Fruit fly (Drosophila melanogaster) whole organism, embryonic: Measurements from ENCODE around the gene CG6005.
A peak's percentile ranks its signal among the peaks of the same experiment; 100 is the strongest.

Experiments
- Atf-2 ChIP-seq: fragments of 200-800 bp; sonication (Bioruptor generic); optimal IDR thresholded peaks from 2 replicates; lab custom pipeline; 2016; ENCODE audit warnings: missing biosample characterization, missing genetic modification characterization
- Awh ChIP-seq: fragments of 200-800 bp; sonication (Bioruptor generic); IDR thresholded peaks from 2 replicates; pipeline ENCODE4, ENCODE4 v1.3.6; 2022; ENCODE audit warnings: missing biosample characterization, missing genetic modification characterization
- Bdp1 ChIP-seq: fragments of 200-800 bp; sonication (Bioruptor generic); optimal IDR thresholded peaks from 3 replicates; lab custom pipeline; 2016; ENCODE audit warnings: missing biosample characterization, missing genetic modification characterization
- CG10274 ChIP-seq: fragments of 200-800 bp; sonication (Bioruptor generic); optimal IDR thresholded peaks from 3 replicates; lab custom pipeline; 2017; ENCODE audit warnings: missing biosample characterization, mild to moderate bottlenecking, missing genetic modification characterization
- CG11696 ChIP-seq: fragments of 200-800 bp; sonication (Bioruptor generic); IDR thresholded peaks from 2 replicates; pipeline ENCODE4 v1.3.6; 2022; ENCODE audit warnings: missing biosample characterization, missing genetic modification characterization
- CG11723 ChIP-seq: fragments of 200-800 bp; sonication (Bioruptor generic); optimal IDR thresholded peaks from 2 replicates; lab custom pipeline; 2017; ENCODE audit warnings: missing biosample characterization, mild to moderate bottlenecking, missing genetic modification characterization
- CG12659 ChIP-seq: fragments of 200-800 bp; sonication (Bioruptor generic); optimal IDR thresholded peaks from 3 replicates; lab custom pipeline; 2017; ENCODE audit warnings: mild to moderate bottlenecking, missing biosample characterization, missing genetic modification reagents, missing genetic modification characterization
- CG13123 ChIP-seq: fragments of 200-800 bp; sonication (Bioruptor generic); optimal IDR thresholded peaks from 2 replicates; lab custom pipeline; 2016; ENCODE audit warnings: missing biosample characterization, missing genetic modification characterization
- CG15073 ChIP-seq: fragments of 200-800 bp; sonication (Bioruptor generic); optimal IDR thresholded peaks from 2 replicates; lab custom pipeline; 2016; ENCODE audit warnings: missing biosample characterization, missing genetic modification characterization
- CG16863 ChIP-seq: fragments of 200-800 bp; sonication (Bioruptor generic); optimal IDR thresholded peaks from 3 replicates; lab custom pipeline; 2016; ENCODE audit warnings: missing biosample characterization, missing genetic modification characterization
- CG17802 ChIP-seq: fragments of 200-800 bp; sonication (Bioruptor generic); optimal IDR thresholded peaks from 2 replicates; lab custom pipeline; 2018; ENCODE audit warnings: missing biosample characterization, mild to moderate bottlenecking, missing genetic modification characterization, moderate library complexity
- CG18619 ChIP-seq: fragments of 200-800 bp; sonication (Bioruptor generic); optimal IDR thresholded peaks from 3 replicates; lab custom pipeline; 2017; ENCODE audit warnings: missing biosample characterization, mild to moderate bottlenecking, missing genetic modification characterization
- CG3726 ChIP-seq: fragments of 200-800 bp; sonication (Bioruptor generic); IDR thresholded peaks from 3 replicates; pipeline ENCODE4, ENCODE4 v1.3.6; 2022; ENCODE audit warnings: missing biosample characterization, missing genetic modification characterization
- CG4404 ChIP-seq: fragments of 200-800 bp; sonication (Bioruptor generic); IDR thresholded peaks from 2 replicates; pipeline ENCODE4 v1.3.6; 2022; ENCODE audit warnings: missing biosample characterization, missing genetic modification characterization
- CG4730 ChIP-seq: fragments of 200-800 bp; sonication (Bioruptor generic); IDR thresholded peaks from 2 replicates; pipeline ENCODE4 v1.3.6; 2022; ENCODE audit warnings: missing biosample characterization, missing genetic modification characterization
- CG6689 ChIP-seq: fragments of 200-800 bp; sonication (Bioruptor generic); IDR thresholded peaks from 2 replicates; pipeline ENCODE4 v1.3.6; 2022; ENCODE audit warnings: missing biosample characterization, missing genetic modification characterization
- CG6854 ChIP-seq: fragments of 200-800 bp; sonication (Bioruptor generic); optimal IDR thresholded peaks from 3 replicates; lab custom pipeline; 2017; ENCODE audit warnings: missing biosample characterization, mild to moderate bottlenecking, missing genetic modification characterization
- CG7372 ChIP-seq: fragments of 200-800 bp; sonication (Bioruptor generic); IDR thresholded peaks from 2 replicates; pipeline ENCODE4 v1.3.6; 2022; ENCODE audit warnings: missing biosample characterization, missing genetic modification characterization
- CG7786 ChIP-seq: fragments of 200-800 bp; sonication (Bioruptor generic); optimal IDR thresholded peaks from 2 replicates; lab custom pipeline; 2016; ENCODE audit warnings: missing biosample characterization, missing genetic modification characterization
- CG7987 ChIP-seq: fragments of 200-800 bp; sonication (Bioruptor generic); optimal IDR thresholded peaks from 2 replicates; lab custom pipeline; 2018; ENCODE audit warnings: missing biosample characterization, mild to moderate bottlenecking, missing genetic modification characterization, moderate library complexity
- CG8478 ChIP-seq: fragments of >200 bp; optimal IDR thresholded peaks from 2 replicates; lab custom pipeline; 2018
- CTCF ChIP-seq: fragments of 200-800 bp; sonication (Bioruptor generic); optimal IDR thresholded peaks from 2 replicates; lab custom pipeline; 2017; ENCODE audit warnings: missing biosample characterization, mild to moderate bottlenecking, missing genetic modification characterization, moderate library complexity
- Deaf1 ChIP-seq: fragments of 200-800 bp; optimal IDR thresholded peaks from 3 replicates; lab custom pipeline; 2019; ENCODE audit warnings: missing biosample characterization, mild to moderate bottlenecking, missing genetic modification characterization, moderate library complexity
- Dip3 ChIP-seq: fragments of 200-800 bp; sonication (Bioruptor generic); optimal IDR thresholded peaks from 3 replicates; lab custom pipeline; 2016; ENCODE audit warnings: missing biosample characterization, missing genetic modification characterization
- Drgx ChIP-seq: fragments of 200-800 bp; sonication (Bioruptor generic); IDR thresholded peaks from 2 replicates; pipeline ENCODE4 v1.3.6; 2022; ENCODE audit warnings: missing biosample characterization, missing genetic modification characterization
- HLHmδ ChIP-seq: fragments of 200-800 bp; sonication (Bioruptor generic); optimal IDR thresholded peaks from 2 replicates; lab custom pipeline; 2018; ENCODE audit warnings: missing biosample characterization, mild to moderate bottlenecking, missing genetic modification characterization, moderate library complexity
- Hey ChIP-seq: fragments of 200-800 bp; sonication (Bioruptor generic); optimal IDR thresholded peaks from 3 replicates; lab custom pipeline; 2018; ENCODE audit warnings: missing biosample characterization, mild to moderate bottlenecking, missing genetic modification characterization
- Oaz ChIP-seq: fragments of 200-800 bp; sonication (Bioruptor generic); IDR thresholded peaks from 2 replicates; pipeline ENCODE4 v1.3.6; 2022; ENCODE audit warnings: missing biosample characterization, missing genetic modification characterization
- Sry-β ChIP-seq: fragments of 200-800 bp; sonication (Bioruptor generic); optimal IDR thresholded peaks from 2 replicates; lab custom pipeline; 2018; ENCODE audit warnings: missing biosample characterization, mild to moderate bottlenecking, missing genetic modification characterization, moderate library complexity
- Trl ChIP-seq, 3 experiments: fragments of >200 bp in 2 of 3; fragments of 200-800 bp in 1 of 3; sonication (Bioruptor generic) in 1 of 3; optimal IDR thresholded peaks; 2 replicates in 1 of 3; 3 replicates in 2 of 3; lab custom pipeline; 2016 to 2017; ENCODE audit warnings: missing biosample characterization in 1 of 3, missing genetic modification characterization in 1 of 3
- abd-A ChIP-seq: fragments of 200-800 bp; sonication (Bioruptor generic); optimal IDR thresholded peaks from 3 replicates; lab custom pipeline; 2019; ENCODE audit warnings: missing biosample characterization, mild to moderate bottlenecking, missing genetic modification characterization, moderate library complexity
- aop ChIP-seq: fragments of 200-800 bp; sonication (Bioruptor generic); IDR thresholded peaks from 2 replicates; pipeline ENCODE4 v1.3.6; 2022; ENCODE audit warnings: missing biosample characterization, missing genetic modification characterization
- bab2 ChIP-seq: fragments of 200-800 bp; sonication (Bioruptor generic); optimal IDR thresholded peaks from 2 replicates; lab custom pipeline; 2016; ENCODE audit warnings: missing biosample characterization, missing genetic modification characterization
- cad ChIP-seq: fragments of >200 bp; optimal IDR thresholded peaks from 2 replicates; lab custom pipeline; 2017; ENCODE audit warnings: missing biosample characterization, missing genetic modification characterization
- cwo ChIP-seq: fragments of 200-800 bp; sonication (Bioruptor generic); optimal IDR thresholded peaks from 3 replicates; lab custom pipeline; 2017; ENCODE audit warnings: missing biosample characterization, missing genetic modification characterization, mild to moderate bottlenecking, moderate library complexity, missing genetic modification reagents
- dm ChIP-seq: fragments of 200-800 bp; sonication (Bioruptor generic); optimal IDR thresholded peaks from 3 replicates; lab custom pipeline; 2016; ENCODE audit warnings: missing biosample characterization, missing genetic modification characterization
- fru ChIP-seq: fragments of >200 bp; optimal IDR thresholded peaks from 2 replicates; lab custom pipeline; 2017
- gro ChIP-seq: fragments of 200-800 bp; sonication (Bioruptor generic); optimal IDR thresholded peaks from 2 replicates; lab custom pipeline; 2016; ENCODE audit warnings: missing biosample characterization, missing genetic modification characterization
- jigr1 ChIP-seq: fragments of 200-800 bp; sonication (Bioruptor generic); IDR thresholded peaks from 3 replicates; pipeline ENCODE4 v1.3.6; 2022; ENCODE audit warnings: missing biosample characterization, missing genetic modification characterization
- kni ChIP-seq: fragments of 200-800 bp; sonication (Bioruptor generic); optimal IDR thresholded peaks from 3 replicates; lab custom pipeline; 2017; ENCODE audit warnings: mild to moderate bottlenecking, missing biosample characterization, missing genetic modification reagents, missing genetic modification characterization
- luna ChIP-seq: fragments of 200-800 bp; sonication (Bioruptor generic); optimal IDR thresholded peaks from 2 replicates; lab custom pipeline; 2016; ENCODE audit warnings: missing biosample characterization, missing genetic modification characterization
- mam ChIP-seq: fragments of 200-800 bp; sonication (Bioruptor generic); optimal IDR thresholded peaks from 3 replicates; lab custom pipeline; 2016; ENCODE audit warnings: missing biosample characterization, missing genetic modification characterization
- mld ChIP-seq: fragments of 200-800 bp; sonication (Bioruptor generic); IDR thresholded peaks from 3 replicates; pipeline ENCODE4 v1.3.6; 2022; ENCODE audit warnings: missing biosample characterization, missing genetic modification characterization; ENCODE audit not compliant: partially characterized antibody
- otp ChIP-seq: fragments of 200-800 bp; sonication (Bioruptor generic); IDR thresholded peaks from 3 replicates; pipeline ENCODE4, ENCODE4 v1.3.6; 2022; ENCODE audit warnings: missing biosample characterization, missing genetic modification characterization
- pan ChIP-seq, 4 experiments: fragments of >200 bp in 3 of 4; fragments of 200-800 bp in 1 of 4; sonication (Bioruptor generic) in 1 of 4; optimal IDR thresholded peaks in 3 of 4; IDR thresholded peaks in 1 of 4; 2 replicates each; pipeline versions ENCODE4 v1.3.6 to Lab custom; 2017 to 2022; ENCODE audit warnings: missing biosample characterization in 2 of 4, missing genetic modification characterization in 2 of 4, mixed read lengths in 1 of 4
- sima ChIP-seq: fragments of 200-800 bp; sonication (Bioruptor generic); optimal IDR thresholded peaks from 2 replicates; lab custom pipeline; 2016; ENCODE audit warnings: missing biosample characterization, missing genetic modification characterization
- sisA ChIP-seq: fragments of 200-800 bp; sonication (Bioruptor generic); IDR thresholded peaks from 2 replicates; pipeline ENCODE4 v1.3.6; 2022; ENCODE audit warnings: missing biosample characterization, missing genetic modification characterization
- slou ChIP-seq: fragments of 200-800 bp; sonication (Bioruptor generic); optimal IDR thresholded peaks from 3 replicates; lab custom pipeline; 2016; ENCODE audit warnings: missing biosample characterization, missing genetic modification characterization
- so ChIP-seq: fragments of 200-800 bp; sonication (Bioruptor generic); IDR thresholded peaks from 3 replicates; pipeline ENCODE4 v1.3.6; 2022; ENCODE audit warnings: missing biosample characterization, missing genetic modification characterization
- usp ChIP-seq: fragments of >200 bp; optimal IDR thresholded peaks from 2 replicates; lab custom pipeline; 2017; ENCODE audit warnings: missing biosample characterization, missing genetic modification characterization
- wdn ChIP-seq: fragments of 200-800 bp; sonication (Bioruptor generic); IDR thresholded peaks from 2 replicates; pipeline ENCODE4 v1.3.6; 2022; ENCODE audit warnings: missing biosample characterization, missing genetic modification characterization
- wek ChIP-seq: fragments of 200-800 bp; sonication (Bioruptor generic); optimal IDR thresholded peaks from 3 replicates; lab custom pipeline; 2018; ENCODE audit warnings: missing biosample characterization, mild to moderate bottlenecking, missing genetic modification characterization, moderate library complexity

CG6005 gene

dm6 chr3R:19028758-19029157, 4.9 kb upstream of the CG6005 start, which contains the start of the genes GatA and P5cr (continued):
- TF ChIP-seq CG13123, result peak; percentile 58
- no peak for TF ChIP-seq jigr1 (GFP tag; lab: Robert Waterston, UW)
- peak; percentile 19 for TF ChIP-seq CG10274 (GFP tag; lab: Kevin White, UChicago)
- no peak for TF ChIP-seq kni (GFP tag; lab: Kevin White, UChicago)
- TF ChIP-seq HLHmδ (GFP tag; lab: Kevin White, UChicago), result no peak
- peak; percentile 61 for TF ChIP-seq CG4730 (GFP tag; lab: Robert Waterston, UW)
- TF ChIP-seq so (GFP tag; lab: Robert Waterston, UW), result no peak
- TF ChIP-seq CTCF (GFP tag; lab: Kevin White, UChicago), result peak; percentile 6
- peak; percentile 47; the same call in 1 of the 2 replicates for TF ChIP-seq Oaz
- TF ChIP-seq Drgx (GFP tag; lab: Robert Waterston, UW), result peak; percentile 91
- TF ChIP-seq luna, result peak; percentile 69
- TF ChIP-seq pan (optimal IDR thresholded peaks at IDR 0.05; lab: Kevin White, UChicago), result no peak
- peak in 1 of 2 experiments; percentile 82 for TF ChIP-seq pan (GFP tag; optimal IDR thresholded peaks at IDR 0.05 in 1 of 2, IDR thresholded peaks at IDR 0.05 in 1 of 2)
- TF ChIP-seq otp (GFP tag; lab: Robert Waterston, UW), result peak; percentile 86
- peak; percentile 68 for TF ChIP-seq slou (GFP tag; lab: Kevin White, UChicago)
- peak; percentile 90 for TF ChIP-seq CG12659 (GFP tag; lab: Kevin White, UChicago)
- no peak for TF ChIP-seq Trl (optimal IDR thresholded peaks at IDR 0.05; lab: Kevin White, UChicago)
- TF ChIP-seq Trl (GFP tag; optimal IDR thresholded peaks at IDR 0.05; lab: Kevin White, UChicago), result peak; percentile 81
- TF ChIP-seq CG7786, result peak; percentile 90
- peak; percentile 78 for TF ChIP-seq wdn (GFP tag; lab: Robert Waterston, UW)
- no peak for TF ChIP-seq abd-A (tag; lab: Kevin White, UChicago)
- TF ChIP-seq Atf-2 (GFP tag; lab: Kevin White, UChicago), result peak; percentile 74
- TF ChIP-seq Sry-β (GFP tag; lab: Kevin White, UChicago), result no peak
- no peak for TF ChIP-seq fru
- peak; percentile 82 for TF ChIP-seq CG7987 (GFP tag; lab: Kevin White, UChicago)
- no peak for TF ChIP-seq CG3726
- TF ChIP-seq Awh (GFP tag; lab: Robert Waterston, UW), result peak; percentile 51; the same call in 1 of the 2 replicates
- no peak for TF ChIP-seq CG8478
- peak; percentile 86 for TF ChIP-seq Dip3 (GFP tag; lab: Kevin White, UChicago)
- TF ChIP-seq CG18619 (GFP tag; lab: Kevin White, UChicago), result peak; percentile 69
- TF ChIP-seq CG17802 (tag; lab: Kevin White, UChicago), result peak; percentile 12
- no peak for TF ChIP-seq usp
- TF ChIP-seq CG6854, result peak; percentile 51
- TF ChIP-seq cwo (GFP tag; lab: Kevin White, UChicago), result peak; percentile 67
- peak; percentile 65 for TF ChIP-seq CG6689
- peak; percentile 94 for TF ChIP-seq mam (GFP tag; lab: Kevin White, UChicago)
- TF ChIP-seq aop (GFP tag; lab: Robert Waterston, UW), result peak; percentile 64
- peak; percentile 72 for TF ChIP-seq wek
- TF ChIP-seq CG16863 (GFP tag; lab: Kevin White, UChicago), result peak; percentile 78
- no peak for TF ChIP-seq mld
- peak; percentile 86 for TF ChIP-seq bab2
- TF ChIP-seq Hey (tag; lab: Kevin White, UChicago), result peak; percentile 58
- no peak for TF ChIP-seq CG15073 (GFP tag; lab: Kevin White, UChicago)
- TF ChIP-seq dm (GFP tag; lab: Kevin White, UChicago), result peak; percentile 72
- peak; percentile 93 for TF ChIP-seq gro (GFP tag; lab: Kevin White, UChicago)
- peak; percentile 71 for TF ChIP-seq CG7372 (GFP tag; lab: Robert Waterston, UW)
- peak; percentile 5 for TF ChIP-seq sima
- TF ChIP-seq Bdp1 (GFP tag; lab: Kevin White, UChicago), result peak; percentile 45
- no peak for TF ChIP-seq cad (GFP tag; lab: Kevin White, UChicago)
- 0 out of 2 replicates have a peak, but pooled peaks have one; percentile 32 for TF ChIP-seq CG11696 (GFP tag; lab: Robert Waterston, UW)
- peak; percentile 66 for TF ChIP-seq sisA
- TF ChIP-seq CG4404 (GFP tag; lab: Robert Waterston, UW), result peak; percentile 49; the same call in 1 of the 2 replicates
- TF ChIP-seq CG11723 (GFP tag; lab: Kevin White, UChicago), result peak; percentile 57
- TF ChIP-seq Deaf1, result peak; percentile 31
